Worm (Caenorhabditis elegans) whole organism, L1 larva: ENCODE data around the gene spat-2.
A peak's percentile ranks its signal among the peaks of the same experiment; 100 is the strongest.

Experiments used
- C04F5.9 ChIP-seq: sonication (generic microtip); optimal IDR thresholded peaks from 2 replicates; lab custom pipeline; 2016; ENCODE audit warnings: missing genetic modification characterization, missing compliant biosample characterization
- C34B4.2 ChIP-seq: sonication (generic microtip); optimal IDR thresholded peaks from 2 replicates; lab custom pipeline; 2017; ENCODE audit warnings: mild to moderate bottlenecking, missing genetic modification characterization, missing compliant biosample characterization
- aha-1 ChIP-seq: fragments of 150-350 bp; optimal IDR thresholded peaks from 2 replicates; lab custom pipeline; 2014; ENCODE audit warnings: missing biosample characterization, missing genetic modification characterization
- alr-1 ChIP-seq: fragments of 200-800 bp; sonication (Bioruptor generic); optimal IDR thresholded peaks from 2 replicates; lab custom pipeline; 2018; ENCODE audit warnings: borderline replicate concordance, mild to moderate bottlenecking, missing genetic modification characterization, missing compliant biosample characterization
- aly-2 ChIP-seq: fragments of 150-350 bp; optimal IDR thresholded peaks from 2 replicates; lab custom pipeline; 2014; ENCODE audit warnings: missing biosample characterization, missing genetic modification characterization
- blmp-1 ChIP-seq: fragments of 150-350 bp; optimal IDR thresholded peaks from 2 replicates; lab custom pipeline; 2014; ENCODE audit warnings: missing biosample characterization, missing genetic modification characterization
- ceh-82 ChIP-seq, 3 experiments: fragments of 150-350 bp in 1 of 3; sonication (generic microtip) in 2 of 3; optimal IDR thresholded peaks; 2 replicates each; lab custom pipeline; 2014 to 2017; ENCODE audit warnings: missing biosample characterization in 3 of 3, missing genetic modification characterization in 3 of 3
- ceh-88 ChIP-seq: fragments of 200-800 bp; sonication (Bioruptor generic); IDR thresholded peaks from 2 replicates; pipeline ENCODE4 v1.3.6; 2022; ENCODE audit warnings: missing genetic modification characterization, missing compliant biosample characterization
- ceh-90 ChIP-seq: sonication (generic microtip); optimal IDR thresholded peaks from 2 replicates; lab custom pipeline; 2016; ENCODE audit warnings: missing genetic modification characterization, missing compliant biosample characterization
- dpl-1 ChIP-seq, 3 experiments: fragments of 150-350 bp in 2 of 3; sonication (generic microtip) in 1 of 3; optimal IDR thresholded peaks; 2 replicates each; lab custom pipeline; 2014 to 2017; ENCODE audit warnings: missing biosample characterization in 3 of 3, missing genetic modification characterization in 3 of 3, missing genetic modification reagents in 3 of 3
- ets-5 ChIP-seq: fragments of 200-800 bp; sonication (Bioruptor generic); IDR thresholded peaks from 2 replicates; pipeline ENCODE4 v1.3.6; 2022; ENCODE audit warnings: missing genetic modification characterization, missing compliant biosample characterization
- fkh-4 ChIP-seq: sonication (generic microtip); optimal IDR thresholded peaks from 2 replicates; lab custom pipeline; 2016; ENCODE audit warnings: missing compliant biosample characterization, missing genetic modification characterization, borderline replicate concordance
- hlh-17 ChIP-seq: fragments of 200-800 bp; sonication (Bioruptor generic); optimal IDR thresholded peaks from 2 replicates; lab custom pipeline; 2018; ENCODE audit warnings: missing genetic modification characterization, mild to moderate bottlenecking, missing compliant biosample characterization, moderate library complexity, borderline replicate concordance
- irx-1 ChIP-seq: sonication (generic microtip); optimal IDR thresholded peaks from 2 replicates; lab custom pipeline; 2016; ENCODE audit warnings: missing genetic modification characterization, missing compliant biosample characterization
- jun-1 ChIP-seq: fragments of 150-350 bp; optimal IDR thresholded peaks from 2 replicates; lab custom pipeline; 2014; ENCODE audit warnings: missing biosample characterization, missing genetic modification reagents, missing genetic modification characterization
- lin-13 ChIP-seq: fragments of 150-350 bp; optimal IDR thresholded peaks from 2 replicates; lab custom pipeline; 2014; ENCODE audit warnings: missing biosample characterization, missing genetic modification reagents, missing genetic modification characterization
- lin-14 ChIP-seq: fragments of 200-800 bp; sonication (Bioruptor generic); optimal IDR thresholded peaks from 2 replicates; lab custom pipeline; 2018; ENCODE audit warnings: mild to moderate bottlenecking, missing genetic modification characterization, moderate library complexity, missing compliant biosample characterization
- lin-15B ChIP-seq: fragments of 150-350 bp; sonication (generic microtip); optimal IDR thresholded peaks from 3 replicates; lab custom pipeline; 2014; ENCODE audit warnings: missing biosample characterization, missing genetic modification characterization
- lir-3 ChIP-seq: sonication (generic microtip); optimal IDR thresholded peaks from 2 replicates; lab custom pipeline; 2016; ENCODE audit warnings: mild to moderate bottlenecking, missing genetic modification characterization, moderate library complexity, missing compliant biosample characterization; ENCODE audit not compliant: poor library complexity
- lsy-2 ChIP-seq, 2 experiments: fragments of 150-350 bp; optimal IDR thresholded peaks; 2 replicates each; lab custom pipeline; 2014; ENCODE audit warnings: missing biosample characterization in 2 of 2, missing genetic modification characterization in 2 of 2
- mab-9 ChIP-seq: fragments of 200-800 bp; sonication (Bioruptor generic); IDR thresholded peaks from 2 replicates; pipeline ENCODE4 v1.3.6; 2022; ENCODE audit warnings: missing genetic modification reagents, missing genetic modification characterization, missing compliant biosample characterization
- mef-2 ChIP-seq: fragments of 150-350 bp; optimal IDR thresholded peaks from 2 replicates; lab custom pipeline; 2014; ENCODE audit warnings: missing biosample characterization, missing genetic modification characterization
- nhr-11 ChIP-seq: fragments of 150-350 bp; optimal IDR thresholded peaks from 2 replicates; lab custom pipeline; 2014; ENCODE audit warnings: missing biosample characterization, missing genetic modification characterization
- nhr-12 ChIP-seq: sonication (generic microtip); optimal IDR thresholded peaks from 2 replicates; lab custom pipeline; 2017; ENCODE audit warnings: missing biosample characterization, missing genetic modification characterization
- nhr-19 ChIP-seq: fragments of 200-800 bp; sonication (Bioruptor generic); conservative IDR thresholded peaks from 2 replicates; pipeline ENCODE4 v1.3.6; 2022; ENCODE audit warnings: missing genetic modification characterization, missing compliant biosample characterization
- nhr-20 ChIP-seq: sonication (generic microtip); optimal IDR thresholded peaks from 2 replicates; lab custom pipeline; 2016; ENCODE audit warnings: mild to moderate bottlenecking, missing genetic modification characterization, missing compliant biosample characterization
- nhr-237 ChIP-seq: fragments of 150-350 bp; optimal IDR thresholded peaks from 2 replicates; lab custom pipeline; 2014; ENCODE audit warnings: missing biosample characterization, missing genetic modification characterization
- nhr-47 ChIP-seq: sonication (generic microtip); optimal IDR thresholded peaks from 2 replicates; lab custom pipeline; 2016; ENCODE audit warnings: mild to moderate bottlenecking, missing genetic modification characterization, moderate library complexity, missing compliant biosample characterization
- nhr-71 ChIP-seq: sonication (generic microtip); optimal IDR thresholded peaks from 2 replicates; lab custom pipeline; 2016; ENCODE audit warnings: mild to moderate bottlenecking, missing genetic modification characterization, moderate library complexity, missing compliant biosample characterization
- nhr-84 ChIP-seq: sonication (generic microtip); optimal IDR thresholded peaks from 2 replicates; lab custom pipeline; 2017; ENCODE audit warnings: missing biosample characterization, missing genetic modification characterization
- nhr-85 ChIP-seq: sonication (generic microtip); peaks from one replicate; lab custom pipeline; 2016; ENCODE audit warnings: missing genetic modification characterization, inconsistent platforms, missing compliant biosample characterization
- pax-3 ChIP-seq: fragments of 200-800 bp; sonication (Bioruptor generic); optimal IDR thresholded peaks from 2 replicates; lab custom pipeline; 2018; ENCODE audit warnings: mild to moderate bottlenecking, missing genetic modification characterization, moderate library complexity, missing compliant biosample characterization
- pqm-1 ChIP-seq: sonication (generic microtip); optimal IDR thresholded peaks from 3 replicates; lab custom pipeline; 2017; ENCODE audit warnings: missing biosample characterization, missing genetic modification characterization
- skn-1 ChIP-seq: fragments of 150-350 bp; optimal IDR thresholded peaks from 2 replicates; lab custom pipeline; 2014; ENCODE audit warnings: missing biosample characterization, missing genetic modification characterization
- snu-23 ChIP-seq: sonication (generic microtip); optimal IDR thresholded peaks from 2 replicates; lab custom pipeline; 2016; ENCODE audit warnings: missing genetic modification characterization, missing compliant biosample characterization
- sox-4 ChIP-seq: sonication (generic microtip); optimal IDR thresholded peaks from 2 replicates; lab custom pipeline; 2016; ENCODE audit warnings: missing genetic modification characterization, missing compliant biosample characterization
- sptf-1 ChIP-seq: fragments of 150-350 bp; optimal IDR thresholded peaks from 2 replicates; lab custom pipeline; 2014; ENCODE audit warnings: missing biosample characterization, missing genetic modification characterization
- swsn-7 ChIP-seq: sonication (generic microtip); optimal IDR thresholded peaks from 2 replicates; lab custom pipeline; 2016; ENCODE audit warnings: missing genetic modification characterization, missing compliant biosample characterization
- tlp-1 ChIP-seq: fragments of 150-350 bp; optimal IDR thresholded peaks from 2 replicates; lab custom pipeline; 2014; ENCODE audit warnings: missing biosample characterization, missing genetic modification characterization
- unc-130 ChIP-seq: fragments of 150-350 bp; optimal IDR thresholded peaks from 2 replicates; lab custom pipeline; 2017; ENCODE audit warnings: missing biosample characterization, missing genetic modification characterization, inconsistent platforms
- unc-62 ChIP-seq: fragments of 150-350 bp; optimal IDR thresholded peaks from 2 replicates; lab custom pipeline; 2014; ENCODE audit warnings: missing biosample characterization, missing genetic modification reagents, missing genetic modification characterization
- unc-86 ChIP-seq: sonication (generic microtip); optimal IDR thresholded peaks from 2 replicates; lab custom pipeline; 2016; ENCODE audit warnings: missing genetic modification characterization, missing compliant biosample characterization
- xbp-1 ChIP-seq: sonication (generic microtip); optimal IDR thresholded peaks from 2 replicates; lab custom pipeline; 2016; ENCODE audit warnings: missing genetic modification characterization, missing compliant biosample characterization
- zip-4 ChIP-seq: fragments of 200-800 bp; sonication (Bioruptor generic); optimal IDR thresholded peaks from 2 replicates; lab custom pipeline; 2018; ENCODE audit warnings: mild to moderate bottlenecking, missing genetic modification characterization, moderate library complexity, missing compliant biosample characterization
- ztf-11 ChIP-seq, 2 experiments: sonication (generic microtip); optimal IDR thresholded peaks; 2 replicates each; lab custom pipeline; 2016 to 2017; ENCODE audit warnings: missing genetic modification characterization in 2 of 2, missing biosample characterization in 1 of 2, missing compliant biosample characterization in 1 of 2
- ztf-4 ChIP-seq: fragments of 150-350 bp; optimal IDR thresholded peaks from 2 replicates; lab custom pipeline; 2014; ENCODE audit warnings: missing biosample characterization, missing genetic modification characterization

spat-2 gene

ce11 chrIII:11036640-11037039 lies at the start of gene spat-2:
Gene spat-2, plus strand, starts transcription at chrIII:11036940.
- TF ChIP-seq mef-2 (tag; lab: Kevin White, UChicago) (no peak), tlp-1 (tag; lab: Kevin White, UChicago) (no peak), lin-15B (tag; lab: Kevin White, UChicago) (no peak), nhr-11 (tag; lab: Kevin White, UChicago) (no peak), nhr-20 (no peak), lsy-2 (tag; optimal IDR thresholded peaks at IDR 0.05; lab: Kevin White, UChicago) (no peak), nhr-237 (tag; lab: Kevin White, UChicago) (no peak), snu-23 (no peak), sptf-1 (tag; lab: Kevin White, UChicago) (no peak), unc-86 (tag; lab: Kevin White, UChicago) (no peak), aly-2 (tag; lab: Kevin White, UChicago) (no peak), ets-5 (GFP tag; lab: Robert Waterston, UW) (no peak), pax-3 (no peak), C34B4.2 (tag; lab: Kevin White, UChicago) (no peak), C04F5.9 (tag; lab: Kevin White, UChicago) (no peak), nhr-47 (tag; lab: Kevin White, UChicago) (no peak)
- TF ChIP-seq, all 84 proteins: peak for 0

DNA sequence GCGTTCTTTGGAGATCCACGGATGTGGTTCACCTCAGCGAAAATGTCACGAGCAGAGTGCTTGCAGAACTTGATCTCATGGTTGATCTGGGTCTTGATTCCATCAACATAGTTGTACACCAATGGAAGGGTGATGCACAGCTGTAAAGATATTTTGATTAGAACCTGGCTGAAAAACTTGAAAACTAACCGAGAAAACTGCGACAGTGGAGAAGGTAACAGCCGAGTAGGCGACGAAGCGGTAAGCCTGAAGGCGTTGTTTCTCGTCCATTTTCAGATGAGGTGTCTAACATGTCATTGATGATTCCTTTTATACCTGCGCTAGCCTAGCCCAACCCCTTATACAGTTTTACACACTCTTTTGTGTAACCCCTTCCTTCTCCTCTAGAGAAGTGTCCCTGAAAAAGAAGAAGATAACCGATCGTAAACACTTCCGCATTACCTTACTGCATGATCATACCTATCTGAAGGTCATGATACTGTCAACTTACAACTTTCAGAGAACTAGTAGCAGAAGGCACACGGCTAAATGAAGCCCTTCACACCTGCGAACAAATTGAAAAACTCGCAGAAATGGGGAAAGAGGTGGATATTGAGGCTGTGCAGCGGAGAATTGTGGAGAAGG lies 49.1 kb upstream of the spat-2 start, which contains the start of gene col-94:
col-94 (minus strand) TSS at position 313 of the 624 bp plus-strand sequence.
- TF ChIP-seq tlp-1 (tag; lab: Kevin White, UChicago), result no peak
- peak; percentile 63 for TF ChIP-seq nhr-85 (tag; lab: Kevin White, UChicago)
- TF ChIP-seq pax-3, result no peak
- no peak for TF ChIP-seq ztf-4
- TF ChIP-seq snu-23, result peak; percentile 26
- TF ChIP-seq nhr-19, result 0 out of 2 replicates have a peak, but pooled peaks have one; percentile 5
- TF ChIP-seq lin-14 (GFP tag; lab: Kevin White, UChicago), result peak; percentile 51
- TF ChIP-seq fkh-4, result no peak

- TF ChIP-seq unc-130 (tag; lab: Kevin White, UChicago), result peak; percentile 94
- TF ChIP-seq nhr-12 (tag; lab: Kevin White, UChicago), result peak; percentile 62
- TF ChIP-seq nhr-47 (tag; lab: Kevin White, UChicago), result peak; percentile 99
- peak; percentile 1 for TF ChIP-seq pqm-1 (tag; lab: Kevin White, UChicago)
- peak; percentile 76 for TF ChIP-seq nhr-84
- TF ChIP-seq blmp-1 (tag; lab: Kevin White, UChicago), result peak; percentile 83
- peak; percentile 98 for TF ChIP-seq swsn-7 (tag; lab: Kevin White, UChicago)
- TF ChIP-seq fkh-4, result peak; percentile 77
- peak; percentile 97 for TF ChIP-seq irx-1
- TF ChIP-seq C04F5.9 (tag; lab: Kevin White, UChicago), result peak; percentile 88
- TF ChIP-seq pax-3, result peak; percentile 96
- TF ChIP-seq zip-4, result peak; percentile 99
- TF ChIP-seq xbp-1 (tag; lab: Kevin White, UChicago), result peak; percentile 95
- TF ChIP-seq alr-1, result no peak
- peak in 1 of 2 experiments; percentile 95 for TF ChIP-seq ztf-11 (tag; optimal IDR thresholded peaks at IDR 0.05; lab: Kevin White, UChicago)
- peak; percentile 54 for TF ChIP-seq aha-1 (tag; lab: Kevin White, UChicago)
- no peak for TF ChIP-seq hlh-17 (GFP tag; lab: Kevin White, UChicago)
- peak; percentile 97 for TF ChIP-seq jun-1
- no peak for TF ChIP-seq sptf-1 (tag; lab: Kevin White, UChicago)
- peak; percentile 98 for TF ChIP-seq aly-2 (tag; lab: Kevin White, UChicago)
- TF ChIP-seq sox-4 (tag; lab: Kevin White, UChicago), result peak; percentile 96
- peak; percentile 53 for TF ChIP-seq lin-15B (tag; lab: Kevin White, UChicago)
- peak; percentile 79 to 84 (median 80) for TF ChIP-seq dpl-1 (GFP tag; optimal IDR thresholded peaks at IDR 0.05; lab: Kevin White, UChicago)
- TF ChIP-seq unc-62 (GFP tag; lab: Kevin White, UChicago), result peak; percentile 11
- peak; percentile 91 for TF ChIP-seq lir-3
- TF ChIP-seq nhr-19, result peak; percentile 98
- TF ChIP-seq mab-9 (GFP tag; lab: Robert Waterston, UW), result peak; percentile 96
- peak; percentile 98 for TF ChIP-seq nhr-71 (tag; lab: Kevin White, UChicago)
- peak; percentile 96 for TF ChIP-seq ceh-88 (GFP tag; lab: Robert Waterston, UW)
- TF ChIP-seq ceh-82 (tag; optimal IDR thresholded peaks at IDR 0.05; lab: Kevin White, UChicago), result peak; percentile 96 to 98 (median 96)
- TF ChIP-seq unc-86 (tag; lab: Kevin White, UChicago), result peak; percentile 97
- TF ChIP-seq ceh-90 (tag; lab: Kevin White, UChicago), result peak; percentile 68
- peak; percentile 91 for TF ChIP-seq skn-1
- peak; percentile 93 for TF ChIP-seq lin-13 (GFP tag; lab: Kevin White, UChicago)
- peak; percentile 91 for TF ChIP-seq nhr-11 (tag; lab: Kevin White, UChicago)
Observed at ce11 chrIII:10989491-10990032, 47.2 kb upstream of the spat-2 start.
